Worm (Caenorhabditis elegans): ENCODE measurements around the gene spig-4.

spig-4 gene

ce11 chrV:14299569-14300064, 7.1 kb downstream of the spig-4 start, which contains the start of the genes spig-3 and F14D7.12:
spig-3 (minus strand) TSS chrV:14299669.
F14D7.12 (plus strand) TSS chrV:14300014.
- TF ChIP-seq nhr-67 (tag; optimal IDR thresholded peaks at IDR 0.05) (no peak), nhr-237 (tag; optimal IDR thresholded peaks at IDR 0.05) (no peak), egl-27 (tag; optimal IDR thresholded peaks at IDR 0.05) (no peak), unc-62 (GFP tag; optimal IDR thresholded peaks at IDR 0.05) (no peak), lsy-12 (tag; optimal IDR thresholded peaks at IDR 0.05) (no peak), snpc-4 (tag; optimal IDR thresholded peaks at IDR 0.05) (no peak), zag-1 (tag; optimal IDR thresholded peaks at IDR 0.05) (no peak), hmg-11 (tag; optimal IDR thresholded peaks at IDR 0.05) (no peak)

DNA sequence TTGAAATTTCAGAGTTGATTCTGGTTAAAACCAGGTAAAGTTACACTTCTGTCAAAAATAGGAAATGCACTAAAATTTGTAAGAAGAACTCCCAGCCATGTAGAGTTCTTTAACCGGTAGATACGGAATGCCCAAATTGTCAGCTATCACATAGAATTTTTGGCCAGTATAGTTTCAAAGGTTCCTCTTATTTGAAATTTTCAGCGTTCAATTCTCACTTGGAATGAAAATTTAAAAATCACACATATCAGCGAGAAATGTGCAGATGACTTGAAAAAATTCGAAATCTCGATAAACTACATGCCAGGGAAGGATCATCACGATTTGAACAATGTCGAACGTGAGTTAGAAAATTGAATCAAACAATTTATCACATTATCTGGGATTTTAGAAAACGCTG, 10.2 kb downstream of the spig-4 start, which contains the start of gene F14D7.3:
F14D7.3 (plus strand) TSS at position 301 of the 400 bp plus-strand sequence.
- TF ChIP-seq unc-62 (GFP tag; optimal IDR thresholded peaks at IDR 0.05): no peak
- TF ChIP-seq fkh-10 (GFP tag; optimal IDR thresholded peaks at IDR 0.05): no peak
- no peak for TF ChIP-seq daf-12 (tag; optimal IDR thresholded peaks at IDR 0.05)
- no peak for TF ChIP-seq nhr-67 (tag; optimal IDR thresholded peaks at IDR 0.05)
- no peak for TF ChIP-seq lsy-12 (tag; optimal IDR thresholded peaks at IDR 0.05)

- TF ChIP-seq fos-1 (tag; optimal IDR thresholded peaks at IDR 0.05) (no peak), nhr-77 (tag; optimal IDR thresholded peaks at IDR 0.05) (no peak)
Observed at ce11 chrV:14294396-14294795, 12.3 kb downstream of the spig-4 start, which contains the start of gene F14D7.9. F14D7.9 (plus strand) TSS chrV:14294696.

DNA sequence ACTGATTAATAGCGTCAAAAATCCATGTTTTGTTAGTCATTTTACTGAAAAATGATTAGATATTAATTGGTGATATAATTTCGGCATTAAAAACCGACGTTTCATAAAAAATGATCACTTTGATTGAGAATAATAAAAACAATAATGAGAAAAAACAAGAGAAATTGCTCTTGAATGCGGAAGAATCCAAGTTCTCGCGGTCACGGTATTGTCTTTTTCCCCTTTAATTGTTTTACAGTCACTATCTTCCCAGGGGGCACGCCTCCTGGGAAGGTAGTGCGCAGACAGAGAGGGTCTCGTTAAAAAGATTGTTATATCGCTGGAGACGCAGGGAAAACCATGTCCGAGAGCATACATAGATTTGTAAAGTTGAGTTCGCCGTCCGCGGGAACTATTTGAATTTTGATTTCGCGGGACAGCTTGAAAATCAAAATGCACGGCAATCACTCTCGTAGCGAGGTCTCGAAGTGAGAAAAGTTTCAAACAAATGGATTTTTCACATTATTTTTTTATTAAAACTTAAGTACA, 12.9 kb downstream of the spig-4 start, which contains the start of gene F14D7.2:
F14D7.2 (minus strand) TSS at position 51 of the 528 bp plus-strand sequence.
- TF ChIP-seq nhr-23 (tag; optimal IDR thresholded peaks at IDR 0.05) (no peak), tbx-2 (tag; optimal IDR thresholded peaks at IDR 0.05) (no peak), pha-4 (tag; optimal IDR thresholded peaks at IDR 0.05) (no peak), elt-3 (tag; optimal IDR thresholded peaks at IDR 0.05) (no peak)

ce11 chrV:14290636-14291035, 16.0 kb downstream of the spig-4 start, which contains the start of gene F14D7.18:
F14D7.18 (minus strand) TSS chrV:14290736.
- TF ChIP-seq pqm-1 (tag; optimal IDR thresholded peaks at IDR 0.05) (no peak), ama-1 (optimal IDR thresholded peaks at IDR 0.05) (no peak), fos-1 (tag; optimal IDR thresholded peaks at IDR 0.05) (no peak), lsy-12 (tag; optimal IDR thresholded peaks at IDR 0.05) (no peak), sea-2 (GFP tag; optimal IDR thresholded peaks at IDR 0.05) (no peak), tbx-2 (tag; optimal IDR thresholded peaks at IDR 0.05) (no peak), nhr-77 (tag; optimal IDR thresholded peaks at IDR 0.05) (no peak), unc-39 (tag; optimal IDR thresholded peaks at IDR 0.05) (no peak), ceh-82 (tag; optimal IDR thresholded peaks at IDR 0.05) (no peak), nhr-67 (tag; optimal IDR thresholded peaks at IDR 0.05) (no peak), daf-12 (tag; optimal IDR thresholded peaks at IDR 0.05) (no peak), unc-62 (GFP tag; optimal IDR thresholded peaks at IDR 0.05) (no peak), nhr-11 (tag; optimal IDR thresholded peaks at IDR 0.05) (no peak), zag-1 (tag; optimal IDR thresholded peaks at IDR 0.05) (no peak), lin-39 (tag; optimal IDR thresholded peaks at IDR 0.05) (no peak), ztf-11 (tag; optimal IDR thresholded peaks at IDR 0.05) (no peak), egl-5 (tag; optimal IDR thresholded peaks at IDR 0.05) (no peak), ZK546.5 (tag; optimal IDR thresholded peaks at IDR 0.05) (no peak)

ce11 chrV:14289363-14289762, 17.3 kb downstream of the spig-4 start, which contains the start of gene F14D7.1:
F14D7.1 (minus strand) TSS chrV:14289463.
- TF ChIP-seq nhr-23 (tag; optimal IDR thresholded peaks at IDR 0.05): no peak
- TF ChIP-seq ceh-9 (tag; optimal IDR thresholded peaks at IDR 0.05): no peak
- TF ChIP-seq nhr-237 (tag; optimal IDR thresholded peaks at IDR 0.05): no peak
- no peak for TF ChIP-seq fkh-10 (GFP tag; optimal IDR thresholded peaks at IDR 0.05)
- TF ChIP-seq mdl-1 (tag; optimal IDR thresholded peaks at IDR 0.05): no peak
- no peak for TF ChIP-seq nhr-11 (tag; optimal IDR thresholded peaks at IDR 0.05)
- no peak for TF ChIP-seq fkh-2 (tag; optimal IDR thresholded peaks at IDR 0.05)
- TF ChIP-seq ZK546.5 (tag; optimal IDR thresholded peaks at IDR 0.05): no peak
- no peak for TF ChIP-seq snpc-4 (tag; optimal IDR thresholded peaks at IDR 0.05)
- TF ChIP-seq nhr-12 (tag; optimal IDR thresholded peaks at IDR 0.05): no peak
- no peak for TF ChIP-seq lin-39 (tag; optimal IDR thresholded peaks at IDR 0.05)
- no peak for TF ChIP-seq lin-15B (tag; optimal IDR thresholded peaks at IDR 0.05)
- TF ChIP-seq fos-1 (tag; optimal IDR thresholded peaks at IDR 0.05): no peak
- TF ChIP-seq nhr-77 (tag; optimal IDR thresholded peaks at IDR 0.05): no peak
- no peak for TF ChIP-seq lsy-12 (tag; optimal IDR thresholded peaks at IDR 0.05)
- no peak for TF ChIP-seq hmg-11 (tag; optimal IDR thresholded peaks at IDR 0.05)
- no peak for TF ChIP-seq elt-1 (tag; optimal IDR thresholded peaks at IDR 0.05)
